Worm (Caenorhabditis elegans) whole organism, midembryonic: ENCODE results near the gene trmt-10A.

Experiments used
- T22C8.4 ChIP-seq: fragments of 200-800 bp; sonication (Bioruptor generic); IDR thresholded peaks from 2 replicates; pipeline ENCODE4 v1.3.6; 2022; ENCODE audit warnings: missing genetic modification characterization, missing compliant biosample characterization
- cog-1 ChIP-seq: sonication (generic microtip); optimal IDR thresholded peaks from 2 replicates; lab custom pipeline; 2016; ENCODE audit warnings: missing genetic modification characterization, missing compliant biosample characterization
- flt-1 ChIP-seq: fragments of 200-800 bp; sonication (Bioruptor generic); IDR thresholded peaks from 2 replicates; pipeline ENCODE4 v1.3.6; 2022; ENCODE audit warnings: missing genetic modification characterization, missing compliant biosample characterization
- klf-2 ChIP-seq: fragments of 200-800 bp; sonication (Bioruptor generic); conservative IDR thresholded peaks from 2 replicates; pipeline ENCODE4 v1.3.6; 2022; ENCODE audit warnings: missing genetic modification reagents, missing genetic modification characterization, missing compliant biosample characterization
- med-1 ChIP-seq: sonication (generic microtip); optimal IDR thresholded peaks from 2 replicates; lab custom pipeline; 2017; ENCODE audit warnings: missing genetic modification characterization, mild to moderate bottlenecking, missing compliant biosample characterization, antibody characterized with exemption, missing genetic modification reagents; ENCODE audit not compliant: insufficient read depth
- ref-1 ChIP-seq: fragments of 200-800 bp; sonication (Bioruptor generic); conservative IDR thresholded peaks from 2 replicates; pipeline ENCODE4 v1.3.6; 2022; ENCODE audit warnings: missing genetic modification reagents, missing genetic modification characterization, missing compliant biosample characterization
- tab-1 ChIP-seq: fragments of 200-800 bp; sonication (Bioruptor generic); IDR thresholded peaks from 2 replicates; pipeline ENCODE4 v1.3.6; 2022; ENCODE audit warnings: missing genetic modification characterization, missing compliant biosample characterization
- ztf-23 ChIP-seq: fragments of 200-800 bp; sonication (Bioruptor generic); IDR thresholded peaks from 2 replicates; pipeline ENCODE4 v1.3.6; 2022; ENCODE audit warnings: missing genetic modification reagents, missing genetic modification characterization, missing compliant biosample characterization
- ztf-29 ChIP-seq: fragments of 200-800 bp; sonication (Bioruptor generic); IDR thresholded peaks from 2 replicates; pipeline ENCODE4 v1.3.6; 2022; ENCODE audit warnings: missing genetic modification reagents, missing genetic modification characterization, missing compliant biosample characterization

DNA sequence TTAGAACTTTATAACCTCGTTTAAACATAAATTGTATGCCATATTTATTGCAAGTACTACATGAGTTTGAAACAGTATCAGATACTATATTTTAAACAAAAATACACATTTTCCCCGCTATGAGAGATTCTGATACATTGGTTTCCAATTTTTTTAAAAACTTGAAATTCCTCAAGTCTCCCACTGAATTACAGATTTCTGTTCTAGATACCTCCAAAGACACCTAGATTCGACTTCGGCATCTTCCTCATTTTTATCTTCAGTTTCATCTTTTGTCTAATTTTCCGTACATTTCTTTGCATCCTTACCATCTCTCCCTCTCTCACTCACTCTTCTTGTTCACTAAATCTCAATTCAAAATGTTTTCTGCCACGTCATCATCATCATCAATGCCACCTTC lies 31.9 kb upstream of the trmt-10A start, which contains the start of gene T13H10.2:
- TF ChIP-seq med-1 (GFP tag; lab: Kevin White, UChicago): no peak
- no peak for TF ChIP-seq tab-1 (GFP tag; lab: Robert Waterston, UW)
- no peak for TF ChIP-seq ref-1 (GFP tag; lab: Robert Waterston, UW)
- TF ChIP-seq cog-1 (tag; lab: Kevin White, UChicago): no peak
- TF ChIP-seq flt-1 (GFP tag; lab: Robert Waterston, UW): no peak
- no peak for TF ChIP-seq T22C8.4 (GFP tag; lab: Robert Waterston, UW)
- TF ChIP-seq ztf-29 (GFP tag; lab: Robert Waterston, UW): no peak
- no peak for TF ChIP-seq klf-2 (GFP tag; lab: Robert Waterston, UW)
- no peak for TF ChIP-seq ztf-23 (GFP tag; lab: Robert Waterston, UW)
